Fruit fly (Drosophila melanogaster): ENCODE data around the gene CG5391.

DNA sequence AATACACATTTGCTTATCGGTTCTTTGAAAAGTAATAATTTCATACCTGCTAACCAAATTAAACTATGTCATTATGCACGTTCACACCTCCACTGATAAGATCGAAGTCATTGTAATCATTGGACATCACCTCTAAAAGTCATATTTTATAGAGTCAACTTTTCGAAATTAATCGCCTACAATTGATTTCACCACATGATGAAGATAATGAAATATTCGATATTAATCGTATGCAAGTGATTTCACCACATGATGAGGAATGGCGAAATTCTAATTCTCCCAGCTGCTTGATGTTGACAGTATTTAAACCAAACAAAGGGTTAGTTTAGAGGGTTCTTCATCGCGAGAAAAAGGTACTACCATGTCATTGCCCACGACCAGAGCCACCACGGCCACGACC lies 41.7 kb upstream of the CG5391 start, which contains the start of gene CG18596:
- TF ChIP-seq kni (GFP tag; optimal IDR thresholded peaks at IDR 0.05): no peak
- TF ChIP-seq CG7963 (GFP tag; IDR thresholded peaks at IDR 0.05; ENCODE audit: partially characterized antibody): peak; percentile 61; the same call in 1 of the 3 replicates
- TF ChIP-seq CG15073 (GFP tag; optimal IDR thresholded peaks at IDR 0.05): no peak
- no peak for TF ChIP-seq CG18764 (GFP tag; optimal IDR thresholded peaks at IDR 0.05)
- no peak for TF ChIP-seq ftz-f1 (GFP tag; optimal IDR thresholded peaks at IDR 0.05)

All from whole organism, embryonic.